Worm (Caenorhabditis elegans): ENCODE measurements around the gene str-136.

str-136 gene

ce11 chrV:8278830-8279229 lies at the start of gene str-136:
Gene str-136 (minus strand): TSS chrV:8278930.
- TF ChIP-seq jun-1 (tag; optimal IDR thresholded peaks at IDR 0.05) (no peak), lsy-2 (tag; optimal IDR thresholded peaks at IDR 0.05) (no peak), nhr-19 (GFP tag; conservative IDR thresholded peaks at IDR 0.05) (no peak), ets-5 (GFP tag; IDR thresholded peaks at IDR 0.05) (no peak), mab-9 (GFP tag; IDR thresholded peaks at IDR 0.05) (no peak), unc-130 (tag; optimal IDR thresholded peaks at IDR 0.05) (no peak), pag-3 (tag; optimal IDR thresholded peaks at IDR 0.05; ENCODE audit: borderline replicate concordance, insufficient read depth) (no peak), mep-1 (tag; optimal IDR thresholded peaks at IDR 0.05) (no peak), nhr-77 (tag; optimal IDR thresholded peaks at IDR 0.05) (no peak), efl-3 (GFP tag; optimal IDR thresholded peaks at IDR 0.05) (no peak), sup-37 (GFP tag; optimal IDR thresholded peaks at IDR 0.05) (no peak), nhr-84 (tag; optimal IDR thresholded peaks at IDR 0.05) (no peak), grh-1 (GFP tag; IDR thresholded peaks at IDR 0.05) (no peak), fos-1 (tag; optimal IDR thresholded peaks at IDR 0.05) (no peak), ztf-4 (tag; optimal IDR thresholded peaks at IDR 0.05) (no peak), vab-15 (tag; optimal IDR thresholded peaks at IDR 0.05) (no peak)

DNA sequence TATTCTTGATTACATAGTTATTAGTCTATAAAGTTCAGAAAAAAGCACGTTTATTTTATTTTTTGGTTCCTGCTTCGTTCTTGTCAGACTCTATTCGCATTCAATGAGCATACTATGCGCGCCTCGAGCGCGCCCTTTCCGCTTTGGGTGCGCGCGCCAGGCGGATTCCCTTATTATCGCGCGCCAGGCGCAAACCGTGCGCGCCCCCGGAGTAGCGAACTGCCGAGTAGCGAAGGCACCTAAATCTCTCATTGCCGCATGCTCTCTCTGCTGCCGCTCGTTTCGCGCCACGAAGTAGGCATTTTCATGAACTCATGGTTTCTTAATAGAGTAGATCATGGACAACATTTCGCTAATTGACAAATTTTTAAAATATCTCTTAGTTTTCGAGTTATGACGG lies 48.4 kb upstream of the str-136 start:
- no peak for TF ChIP-seq pag-3 (tag; optimal IDR thresholded peaks at IDR 0.05; ENCODE audit: borderline replicate concordance, insufficient read depth)
- no peak for TF ChIP-seq alr-1 (tag; optimal IDR thresholded peaks at IDR 0.05; ENCODE audit: borderline replicate concordance)
- no peak for TF ChIP-seq pqm-1 (tag; optimal IDR thresholded peaks at IDR 0.05)
- no peak for TF ChIP-seq lin-39 (tag; optimal IDR thresholded peaks at IDR 0.05)
- TF ChIP-seq hlh-17 (GFP tag; optimal IDR thresholded peaks at IDR 0.05; ENCODE audit: borderline replicate concordance), result no peak
- TF ChIP-seq ceh-82 (tag; optimal IDR thresholded peaks at IDR 0.05), result no peak
- no peak for TF ChIP-seq snu-23 (GFP tag; optimal IDR thresholded peaks at IDR 0.05)
- TF ChIP-seq egl-27 (tag; optimal IDR thresholded peaks at IDR 0.05), result no peak
- TF ChIP-seq nhr-90 (tag; optimal IDR thresholded peaks at IDR 0.05; ENCODE audit: poor library complexity), result no peak
- TF ChIP-seq ceh-8 (GFP tag; optimal IDR thresholded peaks at IDR 0.05), result no peak
- TF ChIP-seq nhr-12 (tag; optimal IDR thresholded peaks at IDR 0.05), result no peak
- no peak for TF ChIP-seq nhr-71 (tag; optimal IDR thresholded peaks at IDR 0.05)
- no peak for TF ChIP-seq nhr-47 (tag; optimal IDR thresholded peaks at IDR 0.05)
- TF ChIP-seq aha-1 (tag; optimal IDR thresholded peaks at IDR 0.05), result no peak
- TF ChIP-seq mab-9 (GFP tag; IDR thresholded peaks at IDR 0.05), result no peak
- no peak for TF ChIP-seq skn-1 (tag; optimal IDR thresholded peaks at IDR 0.05)

DNA sequence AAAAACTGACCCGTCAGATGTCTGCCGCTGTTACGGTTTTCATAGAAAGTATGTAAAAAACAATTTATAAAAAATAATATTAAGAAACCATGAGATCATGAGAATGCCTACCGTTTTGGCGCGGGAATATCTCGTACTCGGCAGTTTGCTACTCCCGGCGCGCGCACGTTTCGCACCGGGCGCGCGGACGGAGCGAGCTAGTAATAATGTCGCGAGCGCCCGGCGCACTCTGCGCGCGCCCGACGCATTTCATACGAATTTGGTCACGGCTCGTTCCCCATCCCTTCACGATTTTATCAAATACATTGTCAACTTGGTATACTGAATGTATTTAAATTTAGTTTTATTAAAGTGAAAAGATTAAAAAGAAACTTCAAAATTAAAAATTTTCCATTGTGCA lies 47.2 kb upstream of the str-136 start:
- no peak for TF ChIP-seq irx-1 (tag; optimal IDR thresholded peaks at IDR 0.05)
- no peak for TF ChIP-seq dsc-1 (tag; optimal IDR thresholded peaks at IDR 0.05)
- no peak for TF ChIP-seq vab-15 (tag; optimal IDR thresholded peaks at IDR 0.05)
- TF ChIP-seq alr-1 (tag; optimal IDR thresholded peaks at IDR 0.05; ENCODE audit: borderline replicate concordance), result no peak
- TF ChIP-seq unc-98 (GFP tag; IDR thresholded peaks at IDR 0.05), result no peak
- no peak for TF ChIP-seq zip-4 (GFP tag; optimal IDR thresholded peaks at IDR 0.05)
- no peak for TF ChIP-seq lin-35 (GFP tag; optimal IDR thresholded peaks at IDR 0.05)
- no peak for TF ChIP-seq C34B4.2 (tag; optimal IDR thresholded peaks at IDR 0.05)
- TF ChIP-seq grh-1 (GFP tag; IDR thresholded peaks at IDR 0.05), result no peak
- TF ChIP-seq ceh-8 (GFP tag; optimal IDR thresholded peaks at IDR 0.05), result no peak
- TF ChIP-seq skn-1 (tag; optimal IDR thresholded peaks at IDR 0.05), result no peak
- no peak for TF ChIP-seq swsn-7 (tag; optimal IDR thresholded peaks at IDR 0.05)
- TF ChIP-seq unc-130 (tag; optimal IDR thresholded peaks at IDR 0.05), result no peak
- no peak for TF ChIP-seq mdl-1 (tag; optimal IDR thresholded peaks at IDR 0.05)
- TF ChIP-seq unc-30 (tag; optimal IDR thresholded peaks at IDR 0.05), result no peak
- TF ChIP-seq lin-39 (tag; optimal IDR thresholded peaks at IDR 0.05), result no peak
- TF ChIP-seq elt-3 (tag; optimal IDR thresholded peaks at IDR 0.05), result no peak

Data from whole organism, L1 larva.